Worm (Caenorhabditis elegans) whole organism, L2 larva: ENCODE measurements around the gene Y37D8A.2.

Experiments used
- C34F6.9 ChIP-seq: fragments of 150-350 bp; optimal IDR thresholded peaks from 2 replicates; lab custom pipeline; 2014; ENCODE audit warnings: missing biosample characterization, missing genetic modification characterization
- F13H6.1 ChIP-seq: sonication (generic microtip); optimal IDR thresholded peaks from 2 replicates; lab custom pipeline; 2016; ENCODE audit warnings: missing genetic modification characterization, missing compliant biosample characterization
- Y55F3AM.14 ChIP-seq: fragments of 200-800 bp; sonication (Bioruptor generic); optimal IDR thresholded peaks from 2 replicates; lab custom pipeline; 2018; ENCODE audit warnings: mild to moderate bottlenecking, missing genetic modification characterization, missing compliant biosample characterization
- ZK546.5 ChIP-seq: sonication (generic microtip); optimal IDR thresholded peaks from 2 replicates; lab custom pipeline; 2017; ENCODE audit warnings: missing biosample characterization, missing genetic modification characterization
- alr-1 ChIP-seq: fragments of 150-350 bp; optimal IDR thresholded peaks from 2 replicates; lab custom pipeline; 2014; ENCODE audit warnings: missing biosample characterization, missing genetic modification characterization
- aly-2 ChIP-seq: fragments of 150-350 bp; optimal IDR thresholded peaks from 2 replicates; lab custom pipeline; 2014; ENCODE audit warnings: missing biosample characterization, missing genetic modification characterization
- ama-1 ChIP-seq: fragments of 150-350 bp; optimal IDR thresholded peaks from 2 replicates; lab custom pipeline; 2018; ENCODE audit warnings: inconsistent platforms
- blmp-1 ChIP-seq: sonication (generic microtip); optimal IDR thresholded peaks from 2 replicates; lab custom pipeline; 2017; ENCODE audit warnings: missing genetic modification characterization, mild to moderate bottlenecking, missing compliant biosample characterization, antibody characterized with exemption, moderate library complexity; ENCODE audit not compliant: insufficient read depth
- ceh-82 ChIP-seq: fragments of 150-350 bp; optimal IDR thresholded peaks from 2 replicates; lab custom pipeline; 2014; ENCODE audit warnings: missing biosample characterization, missing genetic modification characterization
- crh-2 ChIP-seq: sonication (generic microtip); optimal IDR thresholded peaks from 2 replicates; lab custom pipeline; 2017; ENCODE audit warnings: missing biosample characterization, missing genetic modification characterization
- dmd-4 ChIP-seq: sonication (generic microtip); optimal IDR thresholded peaks from 2 replicates; lab custom pipeline; 2017; ENCODE audit warnings: missing biosample characterization, missing genetic modification characterization
- egl-27 ChIP-seq: sonication (generic microtip); optimal IDR thresholded peaks from 3 replicates; lab custom pipeline; 2017; ENCODE audit warnings: missing biosample characterization, missing genetic modification reagents, missing genetic modification characterization
- elt-1 ChIP-seq: fragments of 150-350 bp; optimal IDR thresholded peaks from 2 replicates; lab custom pipeline; 2014; ENCODE audit warnings: missing biosample characterization, missing genetic modification characterization
- elt-3 ChIP-seq: sonication (generic microtip); optimal IDR thresholded peaks from 2 replicates; lab custom pipeline; 2017; ENCODE audit warnings: missing biosample characterization, missing genetic modification characterization
- fos-1 ChIP-seq: fragments of 150-350 bp; optimal IDR thresholded peaks from 2 replicates; lab custom pipeline; 2014; ENCODE audit warnings: missing biosample characterization, missing genetic modification characterization
- lin-11 ChIP-seq: fragments of 150-350 bp; sonication (generic microtip); optimal IDR thresholded peaks from 2 replicates; lab custom pipeline; 2014; ENCODE audit warnings: missing biosample characterization, missing genetic modification characterization, inconsistent platforms, mixed read lengths
- lin-13 ChIP-seq: fragments of 150-350 bp; optimal IDR thresholded peaks from 2 replicates; lab custom pipeline; 2014; ENCODE audit warnings: missing biosample characterization, missing genetic modification reagents, missing genetic modification characterization
- lin-39 ChIP-seq: fragments of 150-350 bp; optimal IDR thresholded peaks from 2 replicates; lab custom pipeline; 2014; ENCODE audit warnings: missing biosample characterization, missing genetic modification reagents, missing genetic modification characterization
- lsy-2 ChIP-seq, 2 experiments: fragments of 150-350 bp in 1 of 2; sonication (generic microtip) in 1 of 2; optimal IDR thresholded peaks; 2 replicates each; lab custom pipeline; 2014 to 2017; ENCODE audit warnings: missing biosample characterization in 2 of 2, missing genetic modification characterization in 2 of 2
- mab-5 ChIP-seq: fragments of 150-350 bp; optimal IDR thresholded peaks from 2 replicates; lab custom pipeline; 2014; ENCODE audit warnings: missing biosample characterization, missing genetic modification characterization
- mbf-1 ChIP-seq: sonication (generic microtip); optimal IDR thresholded peaks from 2 replicates; lab custom pipeline; 2017; ENCODE audit warnings: missing biosample characterization, missing genetic modification characterization
- mdl-1 ChIP-seq, 2 experiments: fragments of 150-350 bp in 1 of 2; sonication (generic microtip) in 1 of 2; optimal IDR thresholded peaks; 2 replicates each; lab custom pipeline; 2017; ENCODE audit warnings: missing biosample characterization in 2 of 2, missing genetic modification characterization in 2 of 2
- nhr-10 ChIP-seq: sonication (generic microtip); optimal IDR thresholded peaks from 2 replicates; lab custom pipeline; 2017; ENCODE audit warnings: missing biosample characterization, missing genetic modification characterization
- nhr-11 ChIP-seq: fragments of 150-350 bp; optimal IDR thresholded peaks from 2 replicates; lab custom pipeline; 2014; ENCODE audit warnings: missing biosample characterization, missing genetic modification characterization
- nhr-12 ChIP-seq: fragments of 150-350 bp; optimal IDR thresholded peaks from 2 replicates; lab custom pipeline; 2014; ENCODE audit warnings: missing biosample characterization, missing genetic modification characterization
- nhr-129 ChIP-seq: fragments of 150-350 bp; optimal IDR thresholded peaks from 2 replicates; lab custom pipeline; 2014; ENCODE audit warnings: missing biosample characterization, missing genetic modification characterization
- nhr-21 ChIP-seq: fragments of 150-350 bp; optimal IDR thresholded peaks from 2 replicates; lab custom pipeline; 2014; ENCODE audit warnings: missing biosample characterization, missing genetic modification characterization
- nhr-23 ChIP-seq: fragments of 150-350 bp; optimal IDR thresholded peaks from 2 replicates; lab custom pipeline; 2014; ENCODE audit warnings: missing biosample characterization, missing genetic modification reagents, missing genetic modification characterization
- nhr-237 ChIP-seq: fragments of 150-350 bp; optimal IDR thresholded peaks from 2 replicates; lab custom pipeline; 2014; ENCODE audit warnings: missing biosample characterization, missing genetic modification characterization
- nhr-25 ChIP-seq: fragments of 150-350 bp; sonication (generic microtip); optimal IDR thresholded peaks from 3 replicates; lab custom pipeline; 2014; ENCODE audit warnings: missing biosample characterization, missing genetic modification characterization
- nhr-6 ChIP-seq: fragments of 150-350 bp; optimal IDR thresholded peaks from 2 replicates; lab custom pipeline; 2014; ENCODE audit warnings: missing biosample characterization, missing genetic modification characterization
- nhr-77 ChIP-seq: fragments of 150-350 bp; optimal IDR thresholded peaks from 2 replicates; lab custom pipeline; 2014; ENCODE audit warnings: missing biosample characterization, missing genetic modification characterization
- peb-1 ChIP-seq: fragments of 150-350 bp; optimal IDR thresholded peaks from 2 replicates; lab custom pipeline; 2014; ENCODE audit warnings: missing biosample characterization, missing genetic modification characterization
- sem-4 ChIP-seq: fragments of 150-350 bp; optimal IDR thresholded peaks from 2 replicates; lab custom pipeline; 2014; ENCODE audit warnings: missing biosample characterization, missing genetic modification reagents, missing genetic modification characterization
- skn-1 ChIP-seq: sonication (generic microtip); optimal IDR thresholded peaks from 2 replicates; lab custom pipeline; 2017; ENCODE audit warnings: missing biosample characterization, missing genetic modification characterization
- sma-3 ChIP-seq: sonication (generic microtip); optimal IDR thresholded peaks from 2 replicates; lab custom pipeline; 2016; ENCODE audit warnings: missing genetic modification reagents, missing genetic modification characterization, missing compliant biosample characterization
- sma-9 ChIP-seq, 2 experiments: fragments of 150-350 bp in 1 of 2; sonication (generic microtip) in 1 of 2; optimal IDR thresholded peaks; 2 replicates each; lab custom pipeline; 2014 to 2016; ENCODE audit warnings: missing genetic modification characterization in 2 of 2, mild to moderate bottlenecking in 1 of 2, missing biosample characterization in 1 of 2, missing compliant biosample characterization in 1 of 2, missing genetic modification reagents in 1 of 2, moderate library complexity in 1 of 2
- snpc-4 ChIP-seq: fragments of 150-350 bp; optimal IDR thresholded peaks from 2 replicates; lab custom pipeline; 2014; ENCODE audit warnings: missing biosample characterization, missing genetic modification characterization
- unc-39 ChIP-seq: fragments of 150-350 bp; optimal IDR thresholded peaks from 2 replicates; lab custom pipeline; 2014; ENCODE audit warnings: missing biosample characterization, missing genetic modification characterization
- unc-62 ChIP-seq: fragments of 150-350 bp; optimal IDR thresholded peaks from 2 replicates; lab custom pipeline; 2014; ENCODE audit warnings: missing biosample characterization, missing genetic modification reagents, missing genetic modification characterization
- zag-1 ChIP-seq: fragments of 150-350 bp; optimal IDR thresholded peaks from 2 replicates; lab custom pipeline; 2014; ENCODE audit warnings: missing biosample characterization, missing genetic modification characterization
- ztf-1 ChIP-seq: fragments of 200-800 bp; sonication (Bioruptor generic); conservative IDR thresholded peaks from 2 replicates; pipeline ENCODE4 v1.3.6; 2022; ENCODE audit warnings: missing genetic modification characterization, missing compliant biosample characterization
- ztf-11 ChIP-seq: sonication (generic microtip); optimal IDR thresholded peaks from 2 replicates; lab custom pipeline; 2017; ENCODE audit warnings: missing biosample characterization, missing genetic modification characterization
- ztf-4 ChIP-seq: fragments of 150-350 bp; optimal IDR thresholded peaks from 2 replicates; lab custom pipeline; 2014; ENCODE audit warnings: missing biosample characterization, missing genetic modification characterization

Gene Y37D8A.2

ce11 chrIII:12842858-12843257 lies 22.9 kb downstream of the Y37D8A.2 start:
- peak; percentile 4 for TF ChIP-seq sma-3 (GFP tag; lab: Kevin White, UChicago)
- peak; percentile 85 for TF ChIP-seq sem-4 (tag; lab: Kevin White, UChicago)
- TF ChIP-seq nhr-129 (tag; lab: Kevin White, UChicago), result no peak
- TF ChIP-seq nhr-25, result peak; percentile 49
- no peak for TF ChIP-seq skn-1 (tag; lab: Kevin White, UChicago)
- TF ChIP-seq sma-9 (GFP tag; optimal IDR thresholded peaks at IDR 0.05; lab: Kevin White, UChicago), result peak; percentile 83
- TF ChIP-seq sma-9 (tag; optimal IDR thresholded peaks at IDR 0.05; lab: Kevin White, UChicago), result no peak
- peak; percentile 14 for TF ChIP-seq blmp-1 (tag; lab: Kevin White, UChicago)
- no peak for TF ChIP-seq dmd-4
- peak in 1 of 2 experiments; percentile 19 for TF ChIP-seq lsy-2 (tag; optimal IDR thresholded peaks at IDR 0.05; lab: Kevin White, UChicago)

DNA sequence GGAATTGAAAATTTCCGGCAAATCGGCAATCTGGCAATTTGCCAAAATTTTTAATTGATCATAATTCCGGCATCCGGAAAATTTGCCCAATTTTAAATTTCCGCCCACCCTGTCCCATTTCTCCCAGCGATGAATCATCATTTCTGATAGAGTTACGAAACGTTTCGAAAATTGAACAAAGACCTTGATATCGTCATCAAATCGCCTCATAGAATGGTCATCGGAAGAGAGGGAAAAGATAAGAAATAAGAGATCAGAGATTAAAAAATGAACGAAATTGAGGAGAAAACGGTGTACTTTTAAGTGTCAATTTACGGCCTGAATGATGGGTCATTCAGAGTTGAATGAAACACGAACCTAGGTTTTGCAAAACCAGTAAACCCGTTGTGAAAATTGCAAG lies 27.6 kb downstream of the Y37D8A.2 start:
- no peak for TF ChIP-seq dmd-4
- no peak for TF ChIP-seq aly-2 (tag; lab: Kevin White, UChicago)
- TF ChIP-seq sem-4 (tag; lab: Kevin White, UChicago), result peak; percentile 66
- TF ChIP-seq elt-3 (tag; lab: Kevin White, UChicago), result no peak
- no peak for TF ChIP-seq egl-27
- no peak for TF ChIP-seq zag-1 (tag; lab: Kevin White, UChicago)
- TF ChIP-seq nhr-77 (tag; lab: Kevin White, UChicago), result no peak
- peak; percentile 80 for TF ChIP-seq sma-9 (GFP tag; optimal IDR thresholded peaks at IDR 0.05; lab: Kevin White, UChicago)
- TF ChIP-seq sma-9 (tag; optimal IDR thresholded peaks at IDR 0.05; lab: Kevin White, UChicago), result no peak
- no peak for TF ChIP-seq lsy-2 (tag; optimal IDR thresholded peaks at IDR 0.05; lab: Kevin White, UChicago)
- no peak for TF ChIP-seq ztf-4 (tag; lab: Kevin White, UChicago)
- TF ChIP-seq nhr-25, result peak; percentile 19
- TF ChIP-seq lin-39 (tag; lab: Kevin White, UChicago), result no peak
- no peak for TF ChIP-seq nhr-21 (tag; lab: Kevin White, UChicago)
- no peak for TF ChIP-seq C34F6.9 (tag; lab: Kevin White, UChicago)
- TF ChIP-seq sma-3 (GFP tag; lab: Kevin White, UChicago), result peak; percentile 2
- no peak for TF ChIP-seq alr-1 (tag; lab: Kevin White, UChicago)
- TF ChIP-seq blmp-1 (tag; lab: Kevin White, UChicago), result peak; percentile 37
- TF ChIP-seq unc-39 (tag; lab: Kevin White, UChicago), result no peak
- TF ChIP-seq mdl-1 (tag; optimal IDR thresholded peaks at IDR 0.05; lab: Kevin White, UChicago), result no peak
- no peak for TF ChIP-seq nhr-23 (tag; lab: Kevin White, UChicago)
- no peak for TF ChIP-seq nhr-10 (tag; lab: Kevin White, UChicago)
- TF ChIP-seq mab-5 (tag; lab: Kevin White, UChicago), result no peak
- no peak for TF ChIP-seq elt-1 (tag; lab: Kevin White, UChicago)
- no peak for TF ChIP-seq lin-11 (tag; lab: Kevin White, UChicago)
- no peak for TF ChIP-seq skn-1 (tag; lab: Kevin White, UChicago)
- no peak for TF ChIP-seq lin-13 (GFP tag; lab: Kevin White, UChicago)
- TF ChIP-seq Y55F3AM.14 (GFP tag; lab: Kevin White, UChicago), result no peak
- TF ChIP-seq F13H6.1 (tag; lab: Kevin White, UChicago), result no peak
- TF ChIP-seq unc-62 (GFP tag; lab: Kevin White, UChicago), result no peak
- TF ChIP-seq nhr-6 (tag; lab: Kevin White, UChicago), result no peak
- TF ChIP-seq ZK546.5 (tag; lab: Kevin White, UChicago), result no peak
- peak; percentile 92 for TF ChIP-seq fos-1
- TF ChIP-seq nhr-129 (tag; lab: Kevin White, UChicago), result no peak
- no peak for TF ChIP-seq ztf-11 (tag; lab: Kevin White, UChicago)
- TF ChIP-seq snpc-4 (tag; lab: Kevin White, UChicago), result no peak
- no peak for TF ChIP-seq nhr-11 (tag; lab: Kevin White, UChicago)
- no peak for TF ChIP-seq nhr-12

DNA sequence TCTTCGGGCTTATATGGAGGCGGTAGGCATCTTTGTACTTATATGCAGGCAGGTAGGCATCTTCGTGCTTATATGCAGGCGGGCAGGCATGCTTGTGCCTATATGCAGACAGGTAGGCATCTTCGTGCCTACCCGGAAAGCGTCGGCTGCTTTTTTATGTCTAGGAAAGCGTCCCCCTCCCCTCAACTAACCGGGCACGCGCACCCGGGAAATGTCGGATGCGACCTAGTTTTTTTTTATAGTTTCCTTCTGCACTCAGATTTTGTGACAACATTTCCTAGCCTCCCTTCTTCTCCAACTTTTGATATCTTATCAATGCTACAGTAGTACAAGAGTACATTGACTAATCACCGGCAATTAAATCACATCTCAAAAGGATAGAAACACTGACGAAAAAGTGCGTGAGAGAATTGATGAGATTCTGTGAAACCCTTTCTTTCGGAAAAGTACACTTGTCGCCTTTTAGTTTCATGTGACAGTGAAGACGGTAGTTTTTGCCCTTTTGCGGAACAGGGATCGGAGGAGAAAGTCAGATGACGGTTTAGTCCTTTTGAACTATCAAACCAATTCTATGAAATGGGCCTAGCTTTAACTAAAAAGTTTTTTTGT lies 29.1 kb downstream of the Y37D8A.2 start:
- TF ChIP-seq ztf-1 (0 out of 2 replicates have a peak, but pooled peaks have one; percentile 37), unc-62 (GFP tag; lab: Kevin White, UChicago) (no peak), crh-2 (tag; lab: Kevin White, UChicago) (peak; percentile 7), ama-1 (lab: Kevin White, UChicago) (no peak), lsy-2 (tag; optimal IDR thresholded peaks at IDR 0.05; lab: Kevin White, UChicago) (peak in 1 of 2 experiments; percentile 71), elt-3 (tag; lab: Kevin White, UChicago) (no peak), nhr-129 (tag; lab: Kevin White, UChicago) (peak; percentile 53), mab-5 (tag; lab: Kevin White, UChicago) (peak; percentile 12), nhr-21 (tag; lab: Kevin White, UChicago) (peak; percentile 93), nhr-25 (peak; percentile 68), mbf-1 (tag; lab: Kevin White, UChicago) (no peak), nhr-237 (tag; lab: Kevin White, UChicago) (no peak), elt-1 (tag; lab: Kevin White, UChicago) (no peak), nhr-10 (tag; lab: Kevin White, UChicago) (no peak), Y55F3AM.14 (GFP tag; lab: Kevin White, UChicago) (no peak), peb-1 (tag; lab: Kevin White, UChicago) (no peak), sma-3 (GFP tag; lab: Kevin White, UChicago) (peak; percentile 89), ZK546.5 (tag; lab: Kevin White, UChicago) (no peak), ztf-11 (tag; lab: Kevin White, UChicago) (no peak), nhr-77 (tag; lab: Kevin White, UChicago) (no peak), sma-9 (GFP tag; optimal IDR thresholded peaks at IDR 0.05; lab: Kevin White, UChicago) (peak; percentile 96), sma-9 (tag; optimal IDR thresholded peaks at IDR 0.05; lab: Kevin White, UChicago) (peak; percentile 25), aly-2 (tag; lab: Kevin White, UChicago) (no peak), nhr-6 (tag; lab: Kevin White, UChicago) (peak; percentile 17), ceh-82 (tag; lab: Kevin White, UChicago) (no peak), unc-39 (tag; lab: Kevin White, UChicago) (no peak), lin-11 (tag; lab: Kevin White, UChicago) (no peak), snpc-4 (tag; lab: Kevin White, UChicago) (no peak), sem-4 (tag; lab: Kevin White, UChicago) (peak; percentile 84)
